Worm (Caenorhabditis elegans): ENCODE data around the gene F08C6.5.

Gene F08C6.5

DNA sequence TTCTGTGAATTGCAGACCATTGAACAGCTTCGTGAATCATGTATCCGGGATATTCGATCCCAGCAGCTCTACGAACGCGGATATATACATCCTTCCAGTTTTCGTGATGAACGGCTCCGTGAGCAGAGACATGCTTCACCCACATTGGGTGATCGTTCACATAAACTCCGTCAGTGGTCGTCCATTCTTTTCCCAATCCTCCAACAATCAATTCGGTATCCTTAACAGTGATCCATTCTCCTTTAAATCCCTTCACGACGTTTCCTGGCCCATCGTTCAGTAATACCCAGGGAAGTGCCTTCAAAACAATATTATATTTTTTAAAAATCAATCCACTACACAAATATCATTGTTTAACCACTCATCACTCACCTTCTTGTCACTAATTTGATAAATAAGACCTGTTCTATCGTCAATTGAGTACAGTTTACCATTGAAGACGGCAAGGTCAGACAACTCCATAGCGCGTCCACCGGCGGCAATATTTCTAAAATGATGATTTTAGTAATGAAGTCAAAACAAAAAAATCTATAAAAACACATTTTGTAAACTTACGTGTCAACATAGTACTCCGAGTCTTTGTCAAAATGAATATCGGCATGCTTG, 9.6 kb downstream of the F08C6.5 start:
- TF ChIP-seq dmd-6 (GFP tag; IDR thresholded peaks at IDR 0.05) (no peak), mxl-3 (GFP tag; optimal IDR thresholded peaks at IDR 0.05) (no peak), lin-38 (GFP tag; IDR thresholded peaks at IDR 0.05) (0 out of 2 replicates have a peak, but pooled peaks have one; percentile 10), unc-62 (GFP tag; optimal IDR thresholded peaks at IDR 0.05 in 1 of 2) (peak in 1 of 2 experiments; percentile 77), unc-62 (tag; optimal IDR thresholded peaks at IDR 0.05) (no peak), spr-1 (tag; optimal IDR thresholded peaks at IDR 0.05) (no peak), egl-27 (tag; optimal IDR thresholded peaks at IDR 0.05) (no peak), lin-29 (GFP tag; IDR thresholded peaks at IDR 0.05) (no peak), cey-2 (tag; optimal IDR thresholded peaks at IDR 0.05; ENCODE audit: borderline replicate concordance, insufficient read depth) (no peak), nhr-28 (tag; optimal IDR thresholded peaks at IDR 0.05) (peak; percentile 45), F49E8.2 (tag; optimal IDR thresholded peaks at IDR 0.05; ENCODE audit: borderline replicate concordance) (no peak), Y105C5A.15 (GFP tag; IDR thresholded peaks at IDR 0.05) (no peak), F44E2.7 (GFP tag; IDR thresholded peaks at IDR 0.05) (no peak), R02D3.7 (tag; optimal IDR thresholded peaks at IDR 0.05) (no peak), zfp-2 (tag; optimal IDR thresholded peaks at IDR 0.05) (no peak), lin-13 (GFP tag; optimal IDR thresholded peaks at IDR 0.05) (no peak), daf-16 (GFP tag; optimal IDR thresholded peaks at IDR 0.05) (no peak), daf-16 (tag; optimal IDR thresholded peaks at IDR 0.05) (no peak), Y75B8A.6 (GFP tag; IDR thresholded peaks at IDR 0.05) (no peak), snpc-1.2 (GFP tag; IDR thresholded peaks at IDR 0.05) (no peak), aha-1 (tag) (no peak), madf-9 (GFP tag; conservative IDR thresholded peaks at IDR 0.05) (no peak), nhr-41 (GFP tag; IDR thresholded peaks at IDR 0.05) (no peak), mdl-1 (tag; optimal IDR thresholded peaks at IDR 0.05) (no peak), ces-1 (GFP tag; optimal IDR thresholded peaks at IDR 0.05) (no peak), Y48G9A.11 (GFP tag; IDR thresholded peaks at IDR 0.05) (no peak), hlh-11 (tag; optimal IDR thresholded peaks at IDR 0.05) (peak; percentile 8), ztf-7 (tag; optimal IDR thresholded peaks at IDR 0.05) (no peak), skn-1 (tag; optimal IDR thresholded peaks at IDR 0.05) (no peak), zip-11 (GFP tag; IDR thresholded peaks at IDR 0.05) (no peak), set-16 (GFP tag; IDR thresholded peaks at IDR 0.05) (no peak), ZK546.5 (tag; optimal IDR thresholded peaks at IDR 0.05) (no peak), egl-43 (GFP tag; IDR thresholded peaks at IDR 0.05) (no peak), rbr-2 (tag; optimal IDR thresholded peaks at IDR 0.05) (no peak), nhr-11 (tag; optimal IDR thresholded peaks at IDR 0.05) (no peak)

ce11 chrX:7569685-7570518, 10.7 kb downstream of the F08C6.5 start, which contains the start of gene apy-1:
Gene apy-1 (minus strand): TSS chrX:7569722.
- TF ChIP-seq pqm-1 (tag; optimal IDR thresholded peaks at IDR 0.05) (peak; percentile 36), hlh-11 (tag; optimal IDR thresholded peaks at IDR 0.05) (peak; percentile 59), ceh-20 (GFP tag; IDR thresholded peaks at IDR 0.05) (0 out of 2 replicates have a peak, but pooled peaks have one; percentile 43), unc-39 (tag; optimal IDR thresholded peaks at IDR 0.05) (no peak), lin-13 (GFP tag; optimal IDR thresholded peaks at IDR 0.05) (no peak), nhr-28 (tag; optimal IDR thresholded peaks at IDR 0.05) (peak; percentile 100), unc-130 (GFP tag; optimal IDR thresholded peaks at IDR 0.05) (peak; percentile 2), lsy-2 (tag; optimal IDR thresholded peaks at IDR 0.05) (peak; percentile 2 to 67), dmd-6 (GFP tag; IDR thresholded peaks at IDR 0.05) (peak; percentile 41; the same call in 1 of the 2 replicates), zfp-3 (GFP tag; conservative IDR thresholded peaks at IDR 0.05) (no peak), dve-1 (tag; optimal IDR thresholded peaks at IDR 0.05; ENCODE audit: insufficient read depth) (peak; percentile 16), mdl-1 (tag; optimal IDR thresholded peaks at IDR 0.05) (no peak), dpl-1 (GFP tag; optimal IDR thresholded peaks at IDR 0.05) (peak; percentile 40), php-3 (GFP tag; IDR thresholded peaks at IDR 0.05) (0 out of 2 replicates have a peak, but pooled peaks have one; percentile 31), mes-2 (tag; optimal IDR thresholded peaks at IDR 0.05; ENCODE audit: poor library complexity, severe bottlenecking) (peak; percentile 94), tag-97 (GFP tag; IDR thresholded peaks at IDR 0.05) (no peak), daf-16 (GFP tag; optimal IDR thresholded peaks at IDR 0.05) (no peak), daf-16 (tag; optimal IDR thresholded peaks at IDR 0.05) (peak; percentile 38), F37D6.2 (tag; optimal IDR thresholded peaks at IDR 0.05) (no peak), nhr-77 (tag; optimal IDR thresholded peaks at IDR 0.05) (peak; percentile 13), zip-2 (tag; optimal IDR thresholded peaks at IDR 0.05) (no peak)
